Fruit fly (Drosophila melanogaster): ENCODE measurements around the gene CG31689.

Gene CG31689

DNA sequence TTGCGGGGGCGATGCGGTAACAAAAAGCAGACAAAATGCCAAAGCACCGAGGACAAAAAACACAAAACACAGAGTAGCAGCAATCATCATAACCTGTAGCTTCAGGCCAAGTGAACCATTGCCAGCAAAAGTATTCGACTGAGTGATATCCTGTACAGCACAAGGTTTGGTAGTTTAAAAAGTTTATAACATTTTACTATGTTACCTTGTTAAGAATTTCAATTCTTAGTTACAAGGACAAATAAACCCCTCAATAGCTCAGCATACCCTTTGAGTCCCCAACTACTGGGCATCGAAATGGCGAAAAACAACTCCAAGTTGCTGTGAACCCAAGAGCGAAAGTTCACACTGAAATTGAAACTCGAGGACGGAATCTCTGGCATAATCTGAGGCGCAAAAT, 2.4 kb upstream of the CG31689 start (continued):
- TF ChIP-seq CG7839 (tag; optimal IDR thresholded peaks at IDR 0.05) (peak; percentile 42), MTF-1 (GFP tag; optimal IDR thresholded peaks at IDR 0.05; ENCODE audit: borderline replicate concordance) (no peak), CG14014 (GFP tag; IDR thresholded peaks at IDR 0.05) (0 out of 2 replicates have a peak, but pooled peaks have one; percentile 28), gem (tag; optimal IDR thresholded peaks at IDR 0.05) (peak; percentile 45), CG11695 (GFP tag; IDR thresholded peaks at IDR 0.05) (0 out of 3 replicates have a peak, but pooled peaks have one; percentile 8), CG13123 (GFP tag; optimal IDR thresholded peaks at IDR 0.05) (no peak), CG4617 (GFP tag; optimal IDR thresholded peaks at IDR 0.05; ENCODE audit: borderline replicate concordance) (no peak), hth (optimal IDR thresholded peaks at IDR 0.05) (no peak), ind (GFP tag; optimal IDR thresholded peaks at IDR 0.05) (peak; percentile 18), Hmr (GFP tag; optimal IDR thresholded peaks at IDR 0.05) (peak; percentile 59), CG18011 (GFP tag; optimal IDR thresholded peaks at IDR 0.05) (no peak), CG6791 (GFP tag; IDR thresholded peaks at IDR 0.05; ENCODE audit: partially characterized antibody) (no peak), prd (optimal IDR thresholded peaks at IDR 0.05) (no peak), prd (GFP tag; IDR thresholded peaks at IDR 0.05) (peak; percentile 40; the same call in 1 of the 3 replicates), Hmx (GFP tag; optimal IDR thresholded peaks at IDR 0.05) (no peak), hbn (GFP tag; IDR thresholded peaks at IDR 0.05; ENCODE audit: partially characterized antibody) (no peak), jigr1 (GFP tag; IDR thresholded peaks at IDR 0.05) (no peak), CG13624 (GFP tag; optimal IDR thresholded peaks at IDR 0.05) (peak; percentile 5), CG8765 (GFP tag; IDR thresholded peaks at IDR 0.05) (no peak), CG4854 (GFP tag; optimal IDR thresholded peaks at IDR 0.05) (no peak), Dip3 (GFP tag; optimal IDR thresholded peaks at IDR 0.05) (peak; percentile 1), CG5180 (GFP tag; optimal IDR thresholded peaks at IDR 0.05) (no peak), Gug (GFP tag; IDR thresholded peaks at IDR 0.05) (0 out of 4 replicates have a peak, but pooled peaks have one; percentile 7), CG17359 (tag; optimal IDR thresholded peaks at IDR 0.05) (peak; percentile 30), CG14441 (GFP tag; IDR thresholded peaks at IDR 0.05) (no peak), CG2889 (GFP tag; IDR thresholded peaks at IDR 0.05) (no peak), mam (GFP tag; optimal IDR thresholded peaks at IDR 0.05) (peak; percentile 31), hkb (optimal IDR thresholded peaks at IDR 0.05) (no peak), hkb (GFP tag; IDR thresholded peaks at IDR 0.05) (0 out of 2 replicates have a peak, but pooled peaks have one; percentile 20), ewg (GFP tag; optimal IDR thresholded peaks at IDR 0.05) (no peak), vfl (GFP tag; optimal IDR thresholded peaks at IDR 0.05) (no peak), fd102C (GFP tag; optimal IDR thresholded peaks at IDR 0.05) (no peak), dmrt99B (tag; optimal IDR thresholded peaks at IDR 0.05) (peak; percentile 30), CG2120 (GFP tag; optimal IDR thresholded peaks at IDR 0.05) (peak; percentile 71), CG16813 (GFP tag; IDR thresholded peaks at IDR 0.05; ENCODE audit: partially characterized antibody) (no peak), p53 (GFP tag; optimal IDR thresholded peaks at IDR 0.05) (no peak), tgo (GFP tag; IDR thresholded peaks at IDR 0.05) (peak; percentile 36; the same call in 1 of the 3 replicates), bigmax (GFP tag; optimal IDR thresholded peaks at IDR 0.05) (no peak), sob (GFP tag; IDR thresholded peaks at IDR 0.05) (peak; percentile 52; the same call in 1 of the 2 replicates), Rx (GFP tag; IDR thresholded peaks at IDR 0.05) (no peak), nerfin-1 (tag; optimal IDR thresholded peaks at IDR 0.05) (no peak), luna (GFP tag; optimal IDR thresholded peaks at IDR 0.05) (no peak), tin (GFP tag; optimal IDR thresholded peaks at IDR 0.05) (no peak), exex (tag; optimal IDR thresholded peaks at IDR 0.05) (no peak), gce (GFP tag; IDR thresholded peaks at IDR 0.05) (no peak), ttk (GFP tag; IDR thresholded peaks at IDR 0.05) (peak; percentile 33; the same call in 1 of the 2 replicates), Hr51 (GFP tag; optimal IDR thresholded peaks at IDR 0.05) (peak in 1 of 2 experiments; percentile 39), ac (GFP tag; optimal IDR thresholded peaks at IDR 0.05) (no peak), danr (GFP tag; IDR thresholded peaks at IDR 0.05) (no peak), CG16863 (GFP tag; optimal IDR thresholded peaks at IDR 0.05) (no peak), CG11504 (tag; optimal IDR thresholded peaks at IDR 0.05) (peak; percentile 48)

Data from whole organism, embryonic.